Worm (Caenorhabditis elegans): Measurements from ENCODE around the gene R09H10.3.

The R09H10.3 gene

DNA sequence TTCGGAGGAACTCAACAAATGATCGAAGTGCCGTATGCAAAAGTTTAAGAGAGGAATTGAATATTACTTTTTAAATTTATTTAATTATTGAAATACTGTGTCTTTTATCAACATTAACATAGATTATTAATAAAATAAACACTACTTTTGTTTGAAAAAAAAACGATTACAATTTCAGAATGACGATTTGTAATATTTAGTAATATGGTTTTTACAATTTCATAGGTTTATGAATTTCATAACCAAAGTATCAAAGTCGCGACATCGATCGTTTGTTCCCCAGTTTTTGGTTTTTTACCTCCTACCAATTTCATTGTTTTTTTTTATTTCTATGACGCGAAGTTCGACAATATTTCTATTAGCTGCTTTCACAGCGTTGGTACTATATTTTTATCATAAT lies 6.8 kb upstream of the R09H10.3 start, which contains the start of gene R09H10.1:
Gene R09H10.1 (plus strand): TSS at position 301 of the 400 bp plus-strand sequence.
- TF ChIP-seq F23B12.7 (tag; optimal IDR thresholded peaks at IDR 0.05; ENCODE audit: insufficient read depth) (no peak), die-1 (tag; optimal IDR thresholded peaks at IDR 0.05) (no peak), rpc-1 (optimal IDR thresholded peaks at IDR 0.05) (no peak), rpc-1 (tag; optimal IDR thresholded peaks at IDR 0.05) (no peak), ztf-25 (GFP tag; IDR thresholded peaks at IDR 0.05) (no peak)

DNA sequence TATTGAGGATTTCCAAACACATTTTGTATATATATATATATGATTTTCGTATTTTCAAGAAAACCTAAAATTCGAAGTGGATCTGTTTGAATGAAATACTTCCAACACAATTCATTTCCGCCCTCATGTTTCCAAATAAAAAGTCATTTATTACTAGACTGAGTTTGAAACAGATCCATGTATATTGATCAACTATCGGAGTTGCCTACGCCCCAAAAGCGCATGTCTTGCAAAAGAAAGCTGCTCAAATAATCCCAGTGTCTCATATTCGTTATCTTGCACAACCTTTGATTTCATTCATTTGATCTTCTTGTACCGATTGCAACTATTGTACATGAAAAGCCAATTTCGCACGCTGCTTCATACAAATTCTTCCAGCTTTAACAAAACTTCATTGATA lies 4.2 kb upstream of the R09H10.3 start, which contains the start of gene R09H10.2:
Gene R09H10.2 (plus strand): TSS at position 301 of the 400 bp plus-strand sequence.
- TF ChIP-seq F57A8.1 (GFP tag; optimal IDR thresholded peaks at IDR 0.05) (no peak), nfya-1 (tag; optimal IDR thresholded peaks at IDR 0.05; ENCODE audit: borderline replicate concordance, insufficient read depth) (no peak), snpc-1.1 (tag; optimal IDR thresholded peaks at IDR 0.05; ENCODE audit: insufficient read depth) (no peak), rpc-1 (optimal IDR thresholded peaks at IDR 0.05) (no peak), rpc-1 (tag; optimal IDR thresholded peaks at IDR 0.05) (no peak)

DNA sequence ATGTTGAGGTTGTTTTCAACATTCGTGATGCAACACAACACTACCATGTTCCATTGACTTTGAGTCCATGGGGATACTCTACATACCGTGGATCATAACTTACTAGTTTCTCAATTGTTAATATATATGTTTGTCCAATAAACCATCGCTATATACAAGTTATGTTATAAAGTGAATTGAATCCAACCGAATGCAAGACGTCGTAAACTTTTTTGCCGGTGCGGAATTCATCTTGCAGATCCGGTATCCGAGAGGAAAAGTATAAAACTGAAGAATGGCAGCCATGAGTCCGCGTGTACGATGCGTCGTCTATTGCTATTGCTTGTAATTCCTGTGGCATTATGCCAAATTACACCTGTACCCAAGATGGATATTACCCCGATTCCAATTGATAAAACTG lies 1.4 kb downstream of the R09H10.3 start, which contains the start of gene R09H10.6:
Gene R09H10.6 (plus strand): TSS at position 301 of the 400 bp plus-strand sequence.
- no peak for TF ChIP-seq F55B11.4 (tag; optimal IDR thresholded peaks at IDR 0.05; ENCODE audit: borderline replicate concordance, insufficient read depth)

DNA sequence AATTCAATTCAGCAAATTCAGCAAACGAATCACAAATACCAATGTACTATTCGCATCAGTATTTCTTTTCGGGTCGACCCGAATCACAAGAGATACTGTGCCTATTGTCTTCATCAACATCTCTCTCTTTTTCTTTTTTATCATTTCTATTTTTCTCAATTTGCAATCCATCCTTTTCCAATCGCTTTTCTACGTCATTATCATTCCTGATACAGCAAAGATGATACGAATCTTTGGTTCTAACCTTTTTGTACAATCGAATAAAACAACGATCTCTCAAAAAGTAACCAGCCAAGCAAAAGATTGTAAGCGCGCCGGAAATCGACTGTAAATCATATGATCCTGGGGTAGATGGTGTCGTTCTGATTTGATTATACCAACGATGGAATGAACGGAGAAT lies 3.1 kb downstream of the R09H10.3 start:
- TF ChIP-seq pbrm-1 (GFP tag; IDR thresholded peaks at IDR 0.05) (no peak), let-526 (GFP tag; IDR thresholded peaks at IDR 0.05) (no peak), xnd-1 (tag; optimal IDR thresholded peaks at IDR 0.05) (no peak), ceh-79 (tag; optimal IDR thresholded peaks at IDR 0.05) (no peak), sdz-38 (tag; optimal IDR thresholded peaks at IDR 0.05) (no peak), lin-35 (GFP tag; optimal IDR thresholded peaks at IDR 0.05) (no peak), madf-8 (GFP tag; conservative IDR thresholded peaks at IDR 0.05) (no peak), mcd-1 (GFP tag; IDR thresholded peaks at IDR 0.05) (no peak)

DNA sequence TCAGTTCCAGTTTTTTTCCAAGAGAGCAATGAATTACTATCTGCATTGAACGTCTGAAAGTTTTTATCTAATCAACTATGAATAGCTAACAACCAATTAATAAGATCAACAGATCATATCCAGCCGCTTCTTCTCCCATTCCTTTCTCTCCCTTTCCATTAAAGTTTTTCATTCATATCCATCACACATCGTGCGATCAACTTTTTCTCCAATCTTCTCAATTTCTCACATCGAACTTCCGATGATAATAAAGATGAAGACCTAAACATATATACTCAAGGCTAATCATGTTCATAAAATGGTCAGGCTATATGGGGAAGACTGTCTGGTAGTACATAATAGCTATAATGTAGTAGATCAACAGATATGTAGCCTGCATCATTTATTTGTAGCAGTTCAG lies 5.5 kb downstream of the R09H10.3 start:
- TF ChIP-seq cebp-1 (GFP tag; IDR thresholded peaks at IDR 0.05) (no peak), cebp-1 (tag; optimal IDR thresholded peaks at IDR 0.05) (no peak), F49E8.2 (tag; optimal IDR thresholded peaks at IDR 0.05; ENCODE audit: insufficient read depth) (no peak), ztf-3 (GFP tag; optimal IDR thresholded peaks at IDR 0.05) (no peak), T26A5.8 (tag; optimal IDR thresholded peaks at IDR 0.05) (no peak), F52B5.7 (tag; optimal IDR thresholded peaks at IDR 0.05) (no peak), ccch-3 (GFP tag; optimal IDR thresholded peaks at IDR 0.05) (no peak)

DNA sequence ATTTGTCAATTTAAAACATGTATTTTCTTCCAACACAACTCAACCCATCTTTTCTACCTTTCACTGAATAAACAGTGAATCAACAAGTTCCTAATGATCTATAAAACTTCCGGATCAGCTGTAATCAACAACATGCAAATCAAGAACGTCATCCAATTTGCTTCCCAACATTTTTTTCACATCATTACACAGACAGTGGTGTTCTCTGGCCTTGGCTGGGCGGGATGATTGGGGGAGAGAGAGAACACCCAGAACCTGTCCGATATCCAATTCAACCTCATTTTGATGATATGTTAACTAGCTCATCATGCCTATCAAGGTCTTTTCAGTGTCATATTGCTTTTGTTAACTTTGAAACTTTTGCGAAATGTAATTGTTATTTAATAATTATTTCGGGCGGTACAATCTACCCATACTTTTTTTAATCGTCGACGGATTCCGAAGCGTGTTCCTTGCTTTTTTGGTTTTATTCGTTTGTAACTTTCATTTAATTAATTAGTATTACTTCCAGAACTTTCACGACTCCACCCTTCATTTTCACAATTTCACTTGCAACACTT lies 8.2 kb downstream of the R09H10.3 start, which contains the start of gene ptr-14:
Gene ptr-14 (plus strand): TSS at position 510 of the 560 bp plus-strand sequence.
- TF ChIP-seq nhr-120 (GFP tag; IDR thresholded peaks at IDR 0.05) = no peak
- no peak for TF ChIP-seq B0336.3 (GFP tag; IDR thresholded peaks at IDR 0.05)
- TF ChIP-seq mes-4 (tag; optimal IDR thresholded peaks at IDR 0.05) = no peak
- TF ChIP-seq C17E4.6 (GFP tag; IDR thresholded peaks at IDR 0.05) = no peak
- TF ChIP-seq xnd-1 (tag; optimal IDR thresholded peaks at IDR 0.05) = no peak
- TF ChIP-seq ama-1 (optimal IDR thresholded peaks at IDR 0.05) = no peak
- no peak for TF ChIP-seq ama-1 (GFP tag; optimal IDR thresholded peaks at IDR 0.05)
- TF ChIP-seq tbp1 (GFP tag; optimal IDR thresholded peaks at IDR 0.05) = no peak
- TF ChIP-seq ztf-28 (GFP tag; IDR thresholded peaks at IDR 0.05) = no peak
- TF ChIP-seq tbx-9 (tag; optimal IDR thresholded peaks at IDR 0.05; ENCODE audit: borderline replicate concordance) = no peak
- TF ChIP-seq gei-17 (GFP tag; optimal IDR thresholded peaks at IDR 0.05) = no peak
- no peak for TF ChIP-seq hsf-1 (GFP tag; IDR thresholded peaks at IDR 0.05)
- no peak for TF ChIP-seq snpc-1.3 (tag; optimal IDR thresholded peaks at IDR 0.05; ENCODE audit: insufficient read depth)
- TF ChIP-seq madf-8 (GFP tag; conservative IDR thresholded peaks at IDR 0.05) = no peak
- no peak for TF ChIP-seq efl-1 (GFP tag; optimal IDR thresholded peaks at IDR 0.05)
- no peak for TF ChIP-seq attf-3 (GFP tag; conservative IDR thresholded peaks at IDR 0.05)
- TF ChIP-seq pbrm-1 (GFP tag; IDR thresholded peaks at IDR 0.05) = no peak
